Fruit fly (Drosophila melanogaster): ENCODE measurements around the gene Unc50.

- TF ChIP-seq psq (optimal IDR thresholded peaks at IDR 0.05), result no peak
- no peak for TF ChIP-seq insv (optimal IDR thresholded peaks at IDR 0.05)
- TF ChIP-seq Sin3A (optimal IDR thresholded peaks at IDR 0.05), result no peak
- no peak for TF ChIP-seq ttk (optimal IDR thresholded peaks at IDR 0.05)
- TF ChIP-seq h (optimal IDR thresholded peaks at IDR 0.05), result no peak
- no peak for TF ChIP-seq Myc (optimal IDR thresholded peaks at IDR 0.05)
Measured at dm6 chr3R:8716551-8716879, 40.1 kb upstream of the Unc50 start.
